Fruit fly (Drosophila melanogaster): Measurements from ENCODE around the gene CG13912.

dm6 chr3L:1212113-1212512, 22.7 kb downstream of the CG13912 start:
- TF ChIP-seq achi (GFP tag; optimal IDR thresholded peaks at IDR 0.05) (no peak), Gug (GFP tag; IDR thresholded peaks at IDR 0.05) (no peak), CG6854 (GFP tag; optimal IDR thresholded peaks at IDR 0.05) (no peak), CG10631 (GFP tag; optimal IDR thresholded peaks at IDR 0.05) (no peak), CG3032 (tag; optimal IDR thresholded peaks at IDR 0.05) (no peak), dac (GFP tag; optimal IDR thresholded peaks at IDR 0.05) (no peak), topi (GFP tag; optimal IDR thresholded peaks at IDR 0.05) (no peak)
